Worm (Caenorhabditis elegans) whole organism, late embryonic: ENCODE data around the gene srj-1.

ENCODE experiments used
- ceh-2 ChIP-seq: sonication (generic microtip); optimal IDR thresholded peaks from 2 replicates; lab custom pipeline; 2016; ENCODE audit warnings: missing genotype, missing genetic modification characterization, missing compliant biosample characterization
- dve-1 ChIP-seq: sonication (generic microtip); optimal IDR thresholded peaks from 2 replicates; lab custom pipeline; 2017; ENCODE audit warnings: antibody characterized with exemption, mild to moderate bottlenecking, missing genetic modification characterization, missing compliant biosample characterization
- hlh-15 ChIP-seq: sonication (generic microtip); optimal IDR thresholded peaks from 2 replicates; lab custom pipeline; 2016; ENCODE audit warnings: missing genetic modification characterization, missing compliant biosample characterization
- odd-2 ChIP-seq: sonication (generic microtip); optimal IDR thresholded peaks from 2 replicates; lab custom pipeline; 2017; ENCODE audit warnings: antibody characterized with exemption, mild to moderate bottlenecking, missing genetic modification characterization, missing compliant biosample characterization
- pat-9 ChIP-seq: fragments of 200-800 bp; sonication (Bioruptor generic); optimal IDR thresholded peaks from 2 replicates; lab custom pipeline; 2018; ENCODE audit warnings: mild to moderate bottlenecking, missing genetic modification characterization, moderate library complexity, missing compliant biosample characterization
- syd-9 ChIP-seq: sonication (generic microtip); optimal IDR thresholded peaks from 2 replicates; lab custom pipeline; 2016; ENCODE audit warnings: mild to moderate bottlenecking, missing genetic modification characterization, moderate library complexity, missing compliant biosample characterization
- unc-42 ChIP-seq: sonication (generic microtip); optimal IDR thresholded peaks from 2 replicates; lab custom pipeline; 2016; ENCODE audit warnings: missing genotype, missing genetic modification characterization, missing compliant biosample characterization

DNA sequence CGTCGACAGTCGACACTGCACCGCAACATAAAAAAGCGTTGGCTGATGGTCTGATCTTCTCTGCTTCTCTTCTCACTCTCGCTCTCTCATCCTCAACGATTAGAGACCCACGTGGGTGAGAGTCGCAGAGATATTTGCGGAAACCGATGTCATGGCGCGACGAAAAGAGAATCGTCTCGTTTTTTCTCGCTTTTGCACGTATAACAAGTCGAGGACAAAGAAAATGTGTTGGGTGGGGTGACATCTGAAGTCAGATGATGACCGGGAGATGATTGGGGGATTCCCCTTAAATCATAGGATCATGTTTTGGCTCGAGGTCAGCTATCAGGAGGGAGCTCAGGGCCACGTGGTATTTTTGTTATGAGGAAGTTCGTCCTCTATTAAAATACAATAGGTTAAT, 8.8 kb downstream of the srj-1 start:
- no peak for TF ChIP-seq ceh-2
- no peak for TF ChIP-seq odd-2 (tag; lab: Kevin White, UChicago)
- TF ChIP-seq pat-9 (tag; lab: Kevin White, UChicago), result no peak
- TF ChIP-seq hlh-15 (tag; lab: Kevin White, UChicago), result no peak
- no peak for TF ChIP-seq dve-1 (tag; lab: Kevin White, UChicago)
- TF ChIP-seq syd-9 (tag; lab: Kevin White, UChicago), result no peak
- no peak for TF ChIP-seq unc-42 (tag; lab: Kevin White, UChicago)
